Fruit fly (Drosophila melanogaster): ENCODE results near the gene Eig71Ee.

DNA sequence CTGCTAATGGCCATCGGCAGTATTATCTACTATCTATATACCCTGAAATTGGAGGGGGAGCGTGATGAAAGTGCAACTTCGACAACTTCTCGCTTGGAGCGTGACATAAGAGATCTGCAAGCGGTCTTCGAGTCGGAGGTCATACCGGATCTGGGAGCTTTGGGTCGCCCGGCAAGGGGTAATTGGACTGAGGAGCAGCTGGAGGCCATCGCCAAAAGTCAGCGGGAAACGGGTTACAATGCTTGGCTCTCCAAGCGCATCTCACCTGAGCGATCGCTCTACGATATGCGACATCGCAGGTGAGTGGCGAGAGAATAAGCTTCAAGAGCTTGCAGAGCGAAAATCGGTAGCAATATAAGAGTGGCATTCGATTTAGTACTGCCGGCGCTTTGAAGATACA is 28.2 kb upstream of the Eig71Ee start:
- TF ChIP-seq CG8478 (optimal IDR thresholded peaks at IDR 0.05) (no peak), CTCF (optimal IDR thresholded peaks at IDR 0.05) (no peak)
